Fruit fly (Drosophila melanogaster): ENCODE measurements around the gene stac.

- TF ChIP-seq CTCF (optimal IDR thresholded peaks at IDR 0.05) (no peak), CG8478 (optimal IDR thresholded peaks at IDR 0.05) (no peak)
These were observed 31.1 kb upstream of the stac start, which contains the start of the genes EMC6 and Hr96 for dm6 chr3R:25024895-25025557.
